Fruit fly (Drosophila melanogaster) whole organism, prepupa: ENCODE measurements around the gene Tnks.
A peak's percentile ranks its signal among the peaks of the same experiment; 100 is the strongest.

Source experiments
- Blimp-1 ChIP-seq: fragments of 200-800 bp; sonication (Bioruptor generic); optimal IDR thresholded peaks from 3 replicates; lab custom pipeline; 2017; ENCODE audit warnings: missing biosample characterization, missing genetic modification characterization, mild to moderate bottlenecking, moderate library complexity, missing genetic modification reagents
- CG10669 ChIP-seq: fragments of 200-800 bp; sonication (Bioruptor generic); optimal IDR thresholded peaks from 3 replicates; lab custom pipeline; 2018; ENCODE audit warnings: missing biosample characterization, mild to moderate bottlenecking, missing genetic modification characterization, moderate library complexity
- CG11294 ChIP-seq: fragments of 200-800 bp; sonication (Bioruptor generic); IDR thresholded peaks from 2 replicates; pipeline ENCODE4 v1.3.6; 2022; ENCODE audit warnings: missing biosample characterization, missing genetic modification characterization
- CG11762 ChIP-seq: fragments of 200-800 bp; sonication (Bioruptor generic); optimal IDR thresholded peaks from 3 replicates; lab custom pipeline; 2016; ENCODE audit warnings: missing biosample characterization, missing genetic modification characterization; ENCODE audit not compliant: insufficient read depth
- CG11902 ChIP-seq: fragments of 200-800 bp; sonication (Bioruptor generic); optimal IDR thresholded peaks from 3 replicates; lab custom pipeline; 2016; ENCODE audit warnings: missing biosample characterization, missing genetic modification characterization
- CG1621 ChIP-seq: fragments of 200-800 bp; sonication (Bioruptor generic); optimal IDR thresholded peaks from 3 replicates; lab custom pipeline; 2018; ENCODE audit warnings: missing biosample characterization, mild to moderate bottlenecking, missing genetic modification characterization
- CG3032 ChIP-seq: fragments of 200-800 bp; optimal IDR thresholded peaks from 2 replicates; lab custom pipeline; 2019; ENCODE audit warnings: missing biosample characterization, mild to moderate bottlenecking, missing genetic modification characterization, moderate library complexity
- CG31627 ChIP-seq: fragments of 200-800 bp; sonication (Bioruptor generic); optimal IDR thresholded peaks from 3 replicates; lab custom pipeline; 2016; ENCODE audit warnings: missing biosample characterization, missing genetic modification characterization
- CG32006 ChIP-seq: fragments of 200-800 bp; sonication (Bioruptor generic); optimal IDR thresholded peaks from 3 replicates; lab custom pipeline; 2017; ENCODE audit warnings: missing biosample characterization, mild to moderate bottlenecking, missing genetic modification characterization
- CG34406 ChIP-seq: fragments of 200-800 bp; sonication (Bioruptor generic); optimal IDR thresholded peaks from 3 replicates; lab custom pipeline; 2016; ENCODE audit warnings: missing biosample characterization, missing genetic modification characterization
- CG3919 ChIP-seq: fragments of 200-800 bp; sonication (Bioruptor generic); optimal IDR thresholded peaks from 3 replicates; lab custom pipeline; 2016; ENCODE audit warnings: missing biosample characterization, missing genetic modification characterization
- CG4318 ChIP-seq: fragments of 200-800 bp; sonication (Bioruptor generic); optimal IDR thresholded peaks from 3 replicates; lab custom pipeline; 2017; ENCODE audit warnings: missing biosample characterization, mild to moderate bottlenecking, missing genetic modification characterization
- CG6163 ChIP-seq: fragments of 200-800 bp; sonication (Bioruptor generic); IDR thresholded peaks from 3 replicates; pipeline ENCODE4 v1.3.6; 2022; ENCODE audit warnings: missing biosample characterization, missing genetic modification characterization
- CG6792 ChIP-seq: fragments of 200-800 bp; sonication (Bioruptor generic); optimal IDR thresholded peaks from 3 replicates; lab custom pipeline; 2016; ENCODE audit warnings: missing biosample characterization, missing genetic modification characterization
- CG6808 ChIP-seq: fragments of 200-800 bp; sonication (Bioruptor generic); optimal IDR thresholded peaks from 3 replicates; lab custom pipeline; 2017; ENCODE audit warnings: missing biosample characterization, missing genetic modification characterization, mild to moderate bottlenecking, moderate library complexity, missing genetic modification reagents
- CG6854 ChIP-seq: fragments of 200-800 bp; sonication (Bioruptor generic); optimal IDR thresholded peaks from 2 replicates; lab custom pipeline; 2017; ENCODE audit warnings: missing biosample characterization, mild to moderate bottlenecking, missing genetic modification characterization
- CG7368 ChIP-seq: fragments of 200-800 bp; sonication (Bioruptor generic); optimal IDR thresholded peaks from 3 replicates; lab custom pipeline; 2016; ENCODE audit warnings: missing biosample characterization, missing genetic modification characterization
- CG8119 ChIP-seq: fragments of 200-800 bp; sonication (Bioruptor generic); IDR thresholded peaks from 3 replicates; pipeline ENCODE4 v1.3.6; 2022; ENCODE audit warnings: missing biosample characterization, missing genetic modification characterization
- CG8319 ChIP-seq: fragments of 200-800 bp; sonication (Bioruptor generic); optimal IDR thresholded peaks from 3 replicates; lab custom pipeline; 2016; ENCODE audit warnings: missing biosample characterization, missing genetic modification characterization
- CG8632 ChIP-seq: fragments of 200-800 bp; sonication (Bioruptor generic); optimal IDR thresholded peaks from 3 replicates; lab custom pipeline; 2016; ENCODE audit warnings: missing biosample characterization, missing genetic modification characterization
- CG9139 ChIP-seq: fragments of 200-800 bp; sonication (Bioruptor generic); optimal IDR thresholded peaks from 3 replicates; lab custom pipeline; 2017; ENCODE audit warnings: missing biosample characterization, mild to moderate bottlenecking, missing genetic modification characterization
- Eip75B ChIP-seq: fragments of 200-800 bp; sonication (Bioruptor generic); optimal IDR thresholded peaks from 3 replicates; lab custom pipeline; 2016; ENCODE audit warnings: missing biosample characterization, missing genetic modification characterization
- Eip78C ChIP-seq: fragments of 200-800 bp; sonication (Bioruptor generic); peaks from one replicate; lab custom pipeline; 2016; ENCODE audit warnings: missing biosample characterization, missing genetic modification characterization
- Ets21C ChIP-seq: fragments of 200-800 bp; sonication (Bioruptor generic); optimal IDR thresholded peaks from 3 replicates; lab custom pipeline; 2016; ENCODE audit warnings: missing biosample characterization, missing genetic modification characterization
- Ets96B ChIP-seq: fragments of 200-800 bp; optimal IDR thresholded peaks from 2 replicates; lab custom pipeline; 2019; ENCODE audit warnings: missing biosample characterization, mild to moderate bottlenecking, missing genetic modification characterization, moderate library complexity
- Gug ChIP-seq: fragments of 200-800 bp; sonication (Bioruptor generic); IDR thresholded peaks from 2 replicates; pipeline ENCODE4 v1.3.6; 2022; ENCODE audit warnings: missing biosample characterization, missing genetic modification characterization
- Hr38 ChIP-seq: sonication (Bioruptor generic); optimal IDR thresholded peaks from 2 replicates; lab custom pipeline; 2016; ENCODE audit warnings: missing biosample characterization, missing genetic modification characterization
- Hr4 ChIP-seq: fragments of 200-800 bp; sonication (Bioruptor generic); optimal IDR thresholded peaks from 3 replicates; lab custom pipeline; 2016; ENCODE audit warnings: missing biosample characterization, missing genetic modification characterization
- Met ChIP-seq: fragments of 200-800 bp; sonication (Bioruptor generic); optimal IDR thresholded peaks from 3 replicates; lab custom pipeline; 2016; ENCODE audit warnings: missing biosample characterization, missing genetic modification characterization
- OdsH ChIP-seq: fragments of 200-800 bp; sonication (Bioruptor generic); optimal IDR thresholded peaks from 3 replicates; lab custom pipeline; 2016; ENCODE audit warnings: missing biosample characterization, missing genetic modification characterization
- Sox14 ChIP-seq: fragments of 200-800 bp; sonication (Bioruptor generic); optimal IDR thresholded peaks from 3 replicates; lab custom pipeline; 2016; ENCODE audit warnings: missing biosample characterization, missing genetic modification characterization
- Sox15 ChIP-seq: fragments of 200-800 bp; sonication (Bioruptor generic); optimal IDR thresholded peaks from 3 replicates; lab custom pipeline; 2016; ENCODE audit warnings: missing biosample characterization, missing genetic modification characterization
- achi ChIP-seq: fragments of 200-800 bp; sonication (Bioruptor generic); optimal IDR thresholded peaks from 3 replicates; lab custom pipeline; 2016; ENCODE audit warnings: missing biosample characterization, missing genetic modification characterization
- acj6 ChIP-seq: fragments of 200-800 bp; sonication (Bioruptor generic); optimal IDR thresholded peaks from 3 replicates; lab custom pipeline; 2016; ENCODE audit warnings: missing biosample characterization, missing genetic modification characterization
- esn ChIP-seq: fragments of 200-800 bp; sonication (Bioruptor generic); optimal IDR thresholded peaks from 2 replicates; lab custom pipeline; 2016; ENCODE audit warnings: missing biosample characterization, mild to moderate bottlenecking, missing genetic modification characterization, moderate library complexity
- fd85E ChIP-seq: fragments of 200-800 bp; sonication (Bioruptor generic); optimal IDR thresholded peaks from 3 replicates; lab custom pipeline; 2016; ENCODE audit warnings: missing biosample characterization, missing genetic modification characterization
- fkh ChIP-seq: fragments of 200-800 bp; sonication (Bioruptor generic); optimal IDR thresholded peaks from 3 replicates; lab custom pipeline; 2017; ENCODE audit warnings: missing biosample characterization, mild to moderate bottlenecking, missing genetic modification characterization, moderate library complexity
- lz ChIP-seq: fragments of 200-800 bp; sonication (Bioruptor generic); optimal IDR thresholded peaks from 3 replicates; lab custom pipeline; 2016; ENCODE audit warnings: missing biosample characterization, missing genetic modification characterization
- pdm3 ChIP-seq: fragments of 200-800 bp; sonication (Bioruptor generic); optimal IDR thresholded peaks from 3 replicates; lab custom pipeline; 2016; ENCODE audit warnings: missing biosample characterization, missing genetic modification characterization
- salr ChIP-seq, 2 experiments: fragments of 200-800 bp; sonication (Bioruptor generic); optimal IDR thresholded peaks; 3 replicates each; lab custom pipeline; 2016 to 2018; ENCODE audit warnings: missing biosample characterization in 2 of 2, missing genetic modification characterization in 2 of 2, mild to moderate bottlenecking in 1 of 2
- spab ChIP-seq: fragments of 200-800 bp; sonication (Bioruptor generic); optimal IDR thresholded peaks from 2 replicates; lab custom pipeline; 2017; ENCODE audit warnings: missing biosample characterization, mild to moderate bottlenecking, missing genetic modification characterization, missing genetic modification reagents
- svp ChIP-seq: fragments of 200-800 bp; sonication (Bioruptor generic); peaks from one replicate; lab custom pipeline; 2016; ENCODE audit warnings: missing biosample characterization, missing genetic modification characterization
- topi ChIP-seq: fragments of 200-800 bp; sonication (Bioruptor generic); optimal IDR thresholded peaks from 3 replicates; lab custom pipeline; 2016; ENCODE audit warnings: missing biosample characterization, missing genetic modification characterization

Tnks gene

DNA sequence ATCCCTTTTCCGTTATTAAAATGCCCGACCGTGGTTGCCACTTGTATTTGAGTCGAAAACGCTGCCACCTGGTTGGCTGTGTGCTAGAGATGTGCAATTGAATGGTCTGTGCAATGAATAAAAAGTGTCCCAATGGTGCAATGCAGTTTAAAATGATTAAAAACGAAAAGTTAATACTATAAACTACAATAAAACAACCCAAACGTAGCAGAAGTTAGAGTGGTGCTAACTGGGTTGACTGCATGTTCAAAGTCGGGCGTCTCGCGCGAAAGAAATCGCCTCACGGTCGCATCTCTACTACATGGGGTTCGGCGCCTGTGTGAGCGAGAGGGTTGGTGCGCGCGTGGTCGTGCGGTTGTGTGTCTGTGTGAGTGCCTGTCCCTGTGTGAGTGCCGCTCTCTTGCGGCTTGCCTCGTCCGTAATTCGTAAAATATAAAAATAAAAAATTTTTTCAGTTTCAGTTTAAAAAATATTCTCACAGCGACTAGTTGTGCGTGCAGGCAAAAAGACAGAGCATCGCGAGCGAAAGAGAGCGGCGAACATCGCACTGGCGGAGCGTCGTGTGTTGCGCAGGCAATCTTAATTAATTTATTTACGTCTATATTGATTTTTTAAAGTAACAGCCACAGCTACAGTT lies 14.1 kb downstream of the Tnks start (continued):
- TF ChIP-seq CG11902 (GFP tag; lab: Kevin White, UChicago): peak; percentile 89
- peak; percentile 87 for TF ChIP-seq acj6 (GFP tag; lab: Kevin White, UChicago)
- peak; percentile 81 for TF ChIP-seq CG32006 (GFP tag; lab: Kevin White, UChicago)
- TF ChIP-seq Eip78C (GFP tag; lab: Kevin White, UChicago): peak; percentile 93
- TF ChIP-seq esn (GFP tag; lab: Kevin White, UChicago): peak; percentile 92
- peak; percentile 99 for TF ChIP-seq svp (GFP tag; lab: Kevin White, UChicago)
- peak; percentile 78 for TF ChIP-seq CG10669 (GFP tag; lab: Kevin White, UChicago)
- TF ChIP-seq CG3032 (tag; lab: Kevin White, UChicago): peak; percentile 86
- peak; percentile 69 for TF ChIP-seq fd85E (GFP tag; lab: Kevin White, UChicago)
- TF ChIP-seq Hr38: peak; percentile 58
- peak; percentile 88 for TF ChIP-seq pdm3 (GFP tag; lab: Kevin White, UChicago)
- TF ChIP-seq Ets21C (GFP tag; lab: Kevin White, UChicago): peak; percentile 89
- peak; percentile 74 for TF ChIP-seq CG6854 (GFP tag; lab: Kevin White, UChicago)
- peak; percentile 63; the same call in 1 of the 2 replicates for TF ChIP-seq CG11294
- TF ChIP-seq CG1621 (tag; lab: Kevin White, UChicago): peak; percentile 75
- TF ChIP-seq CG6808: peak; percentile 65
- peak; percentile 79 for TF ChIP-seq CG7368 (GFP tag; lab: Kevin White, UChicago)
- peak; percentile 89 for TF ChIP-seq Sox15 (GFP tag; lab: Kevin White, UChicago)
- TF ChIP-seq OdsH: peak; percentile 86
- TF ChIP-seq CG8632: peak; percentile 82
- TF ChIP-seq CG11762 (GFP tag; lab: Kevin White, UChicago): peak; percentile 74
- peak; percentile 93 for TF ChIP-seq lz
- peak; percentile 68 for TF ChIP-seq Blimp-1 (GFP tag; lab: Kevin White, UChicago)
- TF ChIP-seq topi (GFP tag; lab: Kevin White, UChicago): peak; percentile 85

DNA sequence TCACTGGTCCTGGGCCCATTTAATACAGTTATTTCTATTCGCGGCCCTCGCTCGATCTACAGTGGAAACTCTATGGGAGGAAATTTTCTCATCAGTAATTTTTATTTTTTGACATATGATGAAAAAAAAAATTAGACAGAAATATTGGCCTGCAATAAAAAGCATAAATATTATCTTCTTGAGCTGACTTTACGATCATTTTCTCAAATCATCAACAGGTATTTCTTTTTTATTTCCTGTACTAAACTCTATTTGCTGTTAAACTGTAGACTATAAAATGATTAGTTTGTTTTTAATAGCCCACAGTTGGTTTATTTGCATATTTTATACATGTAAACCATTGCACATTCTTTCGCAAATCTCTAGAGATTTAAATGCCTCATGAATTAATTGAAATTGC lies 16.9 kb downstream of the Tnks start:
- TF ChIP-seq CG6163 (GFP tag; lab: Robert Waterston, UW) (0 out of 3 replicates have a peak, but pooled peaks have one; percentile 26), CG11902 (GFP tag; lab: Kevin White, UChicago) (no peak), Eip75B (GFP tag; lab: Kevin White, UChicago) (peak; percentile 14), lz (no peak), achi (peak; percentile 14), Ets96B (tag; lab: Kevin White, UChicago) (peak; percentile 9), Ets21C (GFP tag; lab: Kevin White, UChicago) (no peak), spab (peak; percentile 3), Eip78C (GFP tag; lab: Kevin White, UChicago) (peak; percentile 65), CG6808 (peak; percentile 31), CG10669 (GFP tag; lab: Kevin White, UChicago) (peak; percentile 19)

DNA sequence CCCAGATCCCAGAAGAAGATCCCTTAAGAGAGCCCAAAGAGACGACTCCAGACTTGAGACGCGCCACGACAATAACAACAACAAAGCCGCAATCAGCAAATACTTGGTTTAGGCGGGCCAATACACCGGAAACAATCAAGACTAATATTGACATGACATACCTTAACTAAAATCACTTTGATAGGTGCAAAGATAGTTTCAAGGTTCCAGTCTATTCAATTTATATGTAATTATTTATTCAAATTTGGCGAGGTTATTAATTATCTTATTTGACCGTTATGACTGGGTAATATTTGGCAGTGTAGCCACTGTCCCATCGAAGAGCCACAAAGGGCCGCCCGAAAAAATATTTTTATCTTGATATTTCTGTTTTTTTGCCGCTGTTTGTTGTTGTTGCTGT lies 20.6 kb downstream of the Tnks start:
- peak; percentile 83 for TF ChIP-seq Ets96B (tag; lab: Kevin White, UChicago)
- TF ChIP-seq fkh (GFP tag; lab: Kevin White, UChicago): peak; percentile 21
- peak; percentile 92 for TF ChIP-seq CG6792
- peak; percentile 47; the same call in 1 of the 3 replicates for TF ChIP-seq CG8119 (GFP tag; lab: Robert Waterston, UW)
- TF ChIP-seq CG11294: no peak
- peak; percentile 84 for TF ChIP-seq CG11902 (GFP tag; lab: Kevin White, UChicago)
- TF ChIP-seq CG11762 (GFP tag; lab: Kevin White, UChicago): peak; percentile 84
- TF ChIP-seq CG34406 (GFP tag; lab: Kevin White, UChicago): peak; percentile 85
- peak; percentile 92 for TF ChIP-seq Eip75B (GFP tag; lab: Kevin White, UChicago)
- peak; percentile 94 for TF ChIP-seq Met (GFP tag; lab: Kevin White, UChicago)
- peak; percentile 42 for TF ChIP-seq fd85E (GFP tag; lab: Kevin White, UChicago)
- peak; percentile 94 for TF ChIP-seq CG6854 (GFP tag; lab: Kevin White, UChicago)
- no peak for TF ChIP-seq CG4318
- peak; percentile 84 for TF ChIP-seq CG8319 (GFP tag; lab: Kevin White, UChicago)
- TF ChIP-seq salr (GFP tag; optimal IDR thresholded peaks at IDR 0.05; lab: Kevin White, UChicago): peak; percentile 13 to 49
- peak; percentile 83 for TF ChIP-seq CG10669 (GFP tag; lab: Kevin White, UChicago)
- TF ChIP-seq CG31627: peak; percentile 87
- TF ChIP-seq spab: peak; percentile 81
- TF ChIP-seq Eip78C (GFP tag; lab: Kevin White, UChicago): peak; percentile 98
- TF ChIP-seq Sox14 (GFP tag; lab: Kevin White, UChicago): peak; percentile 83
- TF ChIP-seq lz: peak; percentile 92
- TF ChIP-seq CG9139 (GFP tag; lab: Kevin White, UChicago): peak; percentile 69
- peak; percentile 80 for TF ChIP-seq Ets21C (GFP tag; lab: Kevin White, UChicago)
- peak; percentile 96 for TF ChIP-seq svp (GFP tag; lab: Kevin White, UChicago)
- peak; percentile 78 for TF ChIP-seq CG1621 (tag; lab: Kevin White, UChicago)
- peak; percentile 96 for TF ChIP-seq esn (GFP tag; lab: Kevin White, UChicago)
- TF ChIP-seq Gug (GFP tag; lab: Robert Waterston, UW): peak; percentile 33; the same call in 1 of the 2 replicates
- TF ChIP-seq topi (GFP tag; lab: Kevin White, UChicago): peak; percentile 93
- TF ChIP-seq CG3919 (GFP tag; lab: Kevin White, UChicago): peak; percentile 90
- TF ChIP-seq Hr4: peak; percentile 48
- TF ChIP-seq CG6808: peak; percentile 89
- TF ChIP-seq CG32006 (GFP tag; lab: Kevin White, UChicago): peak; percentile 52
- TF ChIP-seq acj6 (GFP tag; lab: Kevin White, UChicago): peak; percentile 86
